Fruit fly (Drosophila melanogaster): ENCODE measurements around the gene CG13829.

The CG13829 gene

DNA sequence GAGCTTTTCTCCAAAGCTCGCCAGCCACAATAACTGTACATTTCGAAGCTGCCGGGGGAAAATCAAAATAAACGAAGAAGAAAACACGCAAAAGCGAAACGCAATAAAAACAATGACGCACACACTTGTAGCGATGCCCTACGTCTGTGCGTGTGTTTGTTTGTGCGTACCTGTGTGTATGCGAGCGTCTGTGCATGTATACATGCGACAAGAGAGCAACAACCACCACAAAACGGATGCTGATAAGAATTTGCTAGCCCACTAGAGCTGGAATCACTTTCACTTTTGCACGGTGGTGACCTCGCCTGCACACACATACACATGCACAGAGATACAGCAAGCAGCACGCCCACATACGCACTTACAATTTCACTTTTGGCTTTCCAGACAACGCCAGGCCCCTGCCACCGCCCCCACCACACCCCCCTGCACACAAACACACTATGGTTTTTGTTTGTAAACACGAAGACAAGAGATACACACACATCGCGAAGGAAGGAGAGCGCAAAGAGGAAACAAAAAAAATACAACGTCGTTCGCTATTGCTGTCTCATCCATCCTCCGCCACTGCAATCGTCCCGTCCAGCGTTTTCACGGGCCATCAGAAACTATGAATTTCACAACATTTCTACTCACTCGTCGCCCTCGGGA, 4.1 kb downstream of the CG13829 start:
- TF ChIP-seq CTCF (optimal IDR thresholded peaks at IDR 0.05), result no peak
- no peak for TF ChIP-seq CG8478 (optimal IDR thresholded peaks at IDR 0.05)

DNA sequence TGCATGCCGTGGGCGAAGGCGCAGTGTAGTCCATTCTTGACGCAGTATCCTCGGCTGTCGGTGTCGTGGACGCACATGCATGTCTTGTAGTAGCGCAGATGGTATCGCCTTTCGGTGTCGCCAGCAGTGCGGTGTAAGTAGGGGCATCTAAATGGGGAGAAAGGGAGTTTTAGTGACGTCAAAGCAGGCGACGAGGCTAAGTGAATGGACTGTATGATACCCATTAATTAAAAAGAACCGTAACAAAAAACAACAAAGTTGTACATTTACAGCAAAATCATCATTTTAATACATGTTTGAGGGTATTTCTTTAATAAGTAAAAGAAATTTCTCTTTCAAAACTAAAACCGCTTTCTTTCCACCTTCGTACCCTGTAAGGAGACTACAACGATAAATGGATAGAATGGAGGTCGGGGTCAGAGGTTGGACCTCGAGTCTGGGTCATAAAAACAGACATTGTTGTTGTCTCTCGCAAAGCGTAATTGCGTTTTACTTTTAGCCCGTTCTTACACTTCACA, 4.7 kb downstream of the CG13829 start:
- TF ChIP-seq CTCF (optimal IDR thresholded peaks at IDR 0.05), result no peak
- no peak for TF ChIP-seq CG8478 (optimal IDR thresholded peaks at IDR 0.05)

DNA sequence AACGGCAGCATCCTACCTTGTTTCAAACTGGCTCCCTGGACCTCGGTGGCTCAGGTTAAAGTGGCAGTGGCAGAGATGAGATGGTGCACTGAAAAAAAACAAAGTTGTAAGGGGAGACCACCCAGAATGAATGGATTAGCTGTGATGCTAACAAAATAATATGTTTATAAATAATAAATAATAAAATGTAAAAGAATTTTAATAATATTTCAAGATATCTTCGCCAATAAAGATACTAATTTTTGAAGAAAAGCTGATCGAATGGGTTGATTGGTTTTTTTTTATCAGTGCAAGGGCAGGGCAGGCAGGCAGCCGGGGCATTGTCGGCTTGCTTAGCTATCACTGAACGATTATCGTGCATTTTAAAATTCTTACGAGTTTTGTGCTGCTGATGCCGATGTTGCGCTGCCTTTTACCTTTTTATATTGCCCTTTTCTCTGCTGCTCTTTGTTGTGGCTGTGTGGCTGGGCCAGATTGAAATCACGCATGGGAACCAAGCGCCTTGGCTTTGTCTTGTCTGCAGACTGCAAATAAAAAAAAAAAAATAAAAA, 12.0 kb downstream of the CG13829 start:
- TF ChIP-seq CG8478 (optimal IDR thresholded peaks at IDR 0.05), result no peak
- TF ChIP-seq CTCF (optimal IDR thresholded peaks at IDR 0.05), result no peak

DNA sequence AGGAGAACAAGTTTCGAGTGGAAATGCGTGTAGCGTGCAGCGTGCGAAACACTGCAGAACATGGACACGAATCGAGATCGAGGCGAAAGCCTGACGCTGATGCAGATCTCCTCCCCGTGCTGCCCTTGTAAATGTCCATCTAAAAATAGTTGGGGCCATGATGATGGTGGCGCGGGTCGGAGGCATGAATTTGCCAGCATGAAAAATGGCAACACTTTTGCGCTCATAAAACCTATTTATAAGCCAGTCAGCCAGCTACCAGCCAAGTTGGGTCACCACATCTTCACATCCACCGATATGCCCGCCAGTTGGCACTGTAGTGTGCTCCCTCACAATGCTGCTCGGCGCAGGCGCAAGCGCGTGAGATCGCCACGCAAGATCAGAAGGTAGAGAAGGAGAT, 12.7 kb downstream of the CG13829 start:
- TF ChIP-seq CG8478 (optimal IDR thresholded peaks at IDR 0.05), result no peak
- no peak for TF ChIP-seq CTCF (optimal IDR thresholded peaks at IDR 0.05)

DNA sequence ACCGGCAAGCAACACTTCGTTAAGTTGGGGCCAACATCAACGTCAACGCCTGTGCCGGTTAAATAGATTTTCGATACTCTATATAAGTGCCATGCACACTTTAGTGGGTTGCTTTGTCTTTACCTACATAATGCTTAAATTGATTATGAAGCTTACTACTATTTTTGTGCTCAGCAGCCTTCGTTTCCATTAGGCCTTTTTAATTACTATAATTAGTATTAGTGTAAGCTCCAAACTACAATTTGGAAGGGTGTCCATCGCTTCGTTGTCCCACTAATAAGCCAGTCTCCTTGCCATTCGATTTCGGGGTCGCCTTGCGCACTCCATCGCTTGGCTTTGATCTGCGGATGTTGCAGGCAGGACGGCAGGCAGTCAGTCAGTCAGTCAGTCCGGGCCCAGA, 13.5 kb downstream of the CG13829 start:
- TF ChIP-seq CTCF (optimal IDR thresholded peaks at IDR 0.05) (no peak), CG8478 (optimal IDR thresholded peaks at IDR 0.05) (no peak)

DNA sequence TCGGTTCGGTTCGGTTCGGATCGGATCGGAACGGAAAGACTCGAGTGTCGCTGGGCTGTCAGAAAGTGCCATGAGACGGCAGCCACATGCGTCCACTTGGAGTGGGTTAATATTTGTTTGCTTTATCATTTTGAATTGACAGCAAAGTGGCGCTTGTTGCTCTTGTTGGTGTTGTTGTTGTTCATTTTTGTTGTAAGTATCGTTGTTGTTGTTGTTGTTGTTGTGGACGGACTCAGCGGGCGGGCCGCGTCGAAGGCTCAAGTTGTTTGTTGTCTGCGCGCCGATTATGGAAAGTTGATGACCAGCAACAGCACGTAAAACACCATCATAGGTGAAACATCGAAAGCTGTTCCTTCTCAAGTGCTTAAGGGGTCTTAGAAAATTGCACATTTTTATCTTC, 14.1 kb downstream of the CG13829 start:
- TF ChIP-seq CG8478 (optimal IDR thresholded peaks at IDR 0.05), result no peak
- TF ChIP-seq CTCF (optimal IDR thresholded peaks at IDR 0.05), result no peak

DNA sequence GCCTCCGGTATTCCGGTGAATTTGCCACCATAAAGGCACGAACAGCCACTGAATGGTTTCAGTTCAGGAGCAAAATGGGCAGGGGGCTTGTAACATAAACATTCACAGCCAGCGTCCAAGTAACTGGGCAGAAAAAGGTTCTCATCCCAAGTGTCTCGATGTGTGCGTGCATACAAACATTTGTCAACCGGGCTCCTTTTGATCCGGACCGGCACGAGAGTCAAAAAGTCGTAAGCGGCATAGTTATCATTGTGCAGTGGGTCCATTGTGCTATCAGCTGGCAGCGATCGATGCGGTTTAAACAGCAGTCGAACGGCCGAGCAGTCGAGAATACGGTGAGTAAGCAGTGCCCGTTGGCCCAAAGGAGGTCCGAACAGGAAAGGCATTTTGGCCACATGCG, 15.5 kb downstream of the CG13829 start:
- TF ChIP-seq CG8478 (optimal IDR thresholded peaks at IDR 0.05) (no peak), CTCF (optimal IDR thresholded peaks at IDR 0.05) (no peak)

DNA sequence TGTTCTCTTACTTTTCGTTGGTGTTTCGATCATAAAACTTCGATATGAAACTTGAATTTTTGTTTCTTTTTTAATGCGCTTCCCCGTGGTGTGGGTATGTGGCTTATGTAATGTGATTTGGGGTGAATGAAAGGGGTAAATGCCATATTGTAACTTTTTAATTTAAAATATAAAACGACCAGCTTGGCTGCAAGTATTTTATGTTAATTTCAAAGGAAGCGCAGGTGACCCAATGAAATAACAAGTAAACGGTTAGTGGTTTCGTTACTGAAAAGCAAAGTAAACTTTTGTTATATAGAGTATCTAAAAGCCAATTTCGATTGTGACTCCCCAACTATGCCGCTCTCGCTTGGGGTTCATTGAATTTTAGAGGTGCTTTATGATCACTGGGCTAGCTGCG, 16.5 kb downstream of the CG13829 start:
- TF ChIP-seq CTCF (optimal IDR thresholded peaks at IDR 0.05) (no peak), CG8478 (optimal IDR thresholded peaks at IDR 0.05) (no peak)

DNA sequence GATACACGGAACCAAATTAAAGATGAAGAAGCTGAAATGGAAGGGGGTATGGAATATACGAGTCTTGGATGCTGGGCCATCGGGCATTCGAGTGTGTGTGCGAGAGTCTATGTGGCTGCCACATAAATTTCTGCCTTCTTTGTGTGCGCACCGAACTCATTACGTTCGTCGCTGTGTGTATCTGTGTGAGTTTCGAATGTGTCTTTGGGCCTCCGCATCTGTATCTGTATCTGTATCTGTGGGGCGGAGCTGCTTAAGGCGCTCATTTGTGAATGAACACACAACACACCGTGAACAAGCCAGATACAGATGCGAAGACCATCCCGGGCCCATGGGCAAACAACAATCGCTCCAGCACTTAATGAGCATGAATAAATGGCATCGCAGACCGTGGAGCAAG, 17.7 kb downstream of the CG13829 start:
- TF ChIP-seq CG8478 (optimal IDR thresholded peaks at IDR 0.05) (no peak), CTCF (optimal IDR thresholded peaks at IDR 0.05) (no peak)

DNA sequence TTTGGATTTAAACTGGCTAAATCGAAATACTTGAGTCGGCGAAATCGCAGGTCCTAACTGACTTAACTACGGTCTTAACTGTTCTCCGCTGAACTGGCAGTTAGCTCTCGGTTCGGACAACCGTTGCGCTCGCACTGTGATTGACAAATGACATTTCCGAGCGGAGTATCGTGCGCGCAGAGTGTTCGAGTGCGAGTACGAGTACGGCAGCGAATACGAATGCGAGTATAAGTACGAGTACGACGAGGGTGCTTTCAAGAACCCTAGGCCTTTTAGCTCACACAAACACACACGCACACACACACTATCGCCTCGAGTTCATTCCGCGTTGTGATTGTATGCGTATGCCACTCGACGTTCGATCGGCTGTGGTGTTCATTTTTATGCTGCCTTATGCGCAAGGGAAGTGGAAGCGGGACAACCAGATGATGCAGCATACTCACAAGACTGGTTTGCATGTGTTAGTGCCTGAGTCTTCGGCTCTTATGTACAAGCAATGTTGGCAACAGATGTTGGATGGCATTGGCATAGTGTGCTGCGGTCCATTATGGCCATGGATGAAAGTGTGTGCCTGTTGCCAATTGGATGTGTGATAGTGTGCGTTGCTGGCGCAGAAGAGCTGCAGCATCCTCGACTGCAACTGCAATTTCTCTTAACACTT, 19.3 kb downstream of the CG13829 start, which contains the start of gene hh:
Gene hh (minus strand): TSS at position 229 of the 661 bp plus-strand sequence.
- TF ChIP-seq CTCF (optimal IDR thresholded peaks at IDR 0.05) (no peak), CG8478 (optimal IDR thresholded peaks at IDR 0.05) (no peak)

DNA sequence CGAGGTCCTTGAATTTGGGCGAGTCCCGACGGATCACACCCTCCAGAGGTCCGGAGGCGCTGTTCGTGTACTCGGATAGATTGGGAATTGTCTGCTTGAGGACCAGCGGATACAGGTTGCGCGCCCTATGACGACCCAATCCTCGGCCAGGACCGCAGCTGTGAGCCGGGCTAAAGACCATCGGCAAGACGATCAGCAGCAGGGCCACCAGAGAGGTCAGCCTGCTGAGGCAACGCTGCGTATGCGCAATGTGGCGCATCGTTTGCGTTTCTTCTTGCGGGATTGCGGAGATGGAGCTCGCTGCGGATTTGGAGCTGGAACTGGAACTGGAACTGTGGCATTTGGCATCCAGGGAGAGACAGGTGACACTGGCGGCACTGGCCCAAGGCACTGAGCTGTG, 20.0 kb downstream of the CG13829 start:
- TF ChIP-seq CG8478 (optimal IDR thresholded peaks at IDR 0.05) (no peak), CTCF (optimal IDR thresholded peaks at IDR 0.05) (no peak)

DNA sequence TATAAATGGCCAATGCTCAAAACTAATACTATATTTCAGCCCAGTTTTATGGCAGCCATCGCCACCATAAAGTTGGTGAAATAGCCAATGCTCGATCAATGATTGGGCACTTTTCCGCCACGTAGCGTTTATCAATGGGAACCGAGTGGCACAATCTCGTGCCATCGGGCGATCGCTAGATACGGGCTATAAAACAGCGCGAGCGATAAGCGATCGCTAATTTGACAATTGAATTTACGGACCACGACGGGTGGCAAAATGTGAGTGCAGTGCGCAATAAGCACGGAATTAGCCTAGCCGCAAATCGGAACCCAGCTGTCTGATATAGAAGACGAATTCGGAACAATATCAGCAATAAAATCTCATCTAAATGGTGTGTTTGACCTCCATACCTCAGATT, 20.9 kb downstream of the CG13829 start:
- TF ChIP-seq CTCF (optimal IDR thresholded peaks at IDR 0.05) (no peak), CG8478 (optimal IDR thresholded peaks at IDR 0.05) (no peak)

DNA sequence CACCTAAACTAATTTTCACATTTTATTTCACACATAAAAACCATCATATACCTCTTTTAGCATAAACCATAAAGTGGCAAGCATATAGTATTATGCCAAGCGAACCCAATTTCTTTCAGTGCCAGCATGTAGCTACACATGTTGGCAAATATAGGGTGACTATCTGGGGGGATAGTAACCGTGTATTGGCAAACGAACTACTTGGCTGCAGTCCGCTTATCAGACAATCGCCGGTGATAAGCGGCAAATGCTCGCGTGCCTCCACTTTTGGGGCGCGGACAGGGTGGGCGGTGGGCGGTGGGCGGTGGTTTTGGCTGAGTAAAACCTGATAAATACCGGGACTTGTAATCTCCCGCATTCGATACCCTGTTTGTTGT, 21.5 kb downstream of the CG13829 start:
- TF ChIP-seq CG8478 (optimal IDR thresholded peaks at IDR 0.05), result no peak
- TF ChIP-seq CTCF (optimal IDR thresholded peaks at IDR 0.05), result no peak

DNA sequence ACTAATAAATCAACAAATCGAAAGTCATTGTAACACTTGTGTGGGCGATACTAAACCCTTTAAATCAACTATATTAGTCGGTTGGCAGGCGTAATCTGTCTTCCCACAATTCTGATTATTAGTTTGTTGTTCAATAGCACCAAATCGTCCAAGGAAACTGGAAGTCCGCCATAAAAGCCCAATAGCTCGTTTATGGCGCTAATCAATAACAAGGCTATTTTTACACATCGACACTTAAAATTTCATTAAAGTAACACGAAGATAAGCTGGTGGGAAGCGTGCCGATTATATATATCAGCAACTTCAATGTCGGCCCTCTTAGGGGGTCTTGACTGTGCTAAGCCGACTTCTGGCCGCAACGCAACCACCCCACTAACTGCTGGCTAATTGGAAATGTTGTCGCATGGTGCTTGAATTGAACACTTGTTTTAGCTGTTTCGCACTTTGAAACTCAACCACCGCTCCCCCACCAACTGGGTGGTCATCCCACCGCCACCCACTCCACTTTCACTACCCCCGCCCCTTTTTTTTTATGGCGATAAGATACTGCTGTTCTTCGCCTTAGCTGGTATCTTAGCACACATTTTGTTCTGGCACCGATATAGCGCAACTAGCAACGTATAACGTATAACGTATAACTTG, 22.0 kb downstream of the CG13829 start:
- TF ChIP-seq CG8478 (optimal IDR thresholded peaks at IDR 0.05), result no peak
- TF ChIP-seq CTCF (optimal IDR thresholded peaks at IDR 0.05), result no peak

DNA sequence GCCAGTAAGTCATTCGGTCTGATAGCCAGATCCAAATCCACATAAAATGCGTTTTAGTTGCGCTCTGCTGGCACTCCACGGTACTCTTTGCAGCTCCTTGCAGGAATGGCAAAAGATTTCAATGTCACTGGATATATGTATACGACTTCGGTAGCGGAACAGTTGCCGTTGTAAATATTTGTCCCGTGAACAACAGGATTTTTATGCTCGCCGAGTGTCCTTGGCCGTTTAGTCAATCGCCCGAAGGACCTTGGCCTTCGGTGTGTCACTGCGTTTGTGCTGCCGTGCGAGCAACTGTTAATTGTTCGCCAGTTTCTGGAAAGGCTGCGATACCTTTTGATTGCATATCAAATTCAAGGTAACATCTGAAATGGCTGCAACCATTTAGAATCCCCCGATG, 22.7 kb downstream of the CG13829 start:
- TF ChIP-seq CTCF (optimal IDR thresholded peaks at IDR 0.05) (no peak), CG8478 (optimal IDR thresholded peaks at IDR 0.05) (no peak)

DNA sequence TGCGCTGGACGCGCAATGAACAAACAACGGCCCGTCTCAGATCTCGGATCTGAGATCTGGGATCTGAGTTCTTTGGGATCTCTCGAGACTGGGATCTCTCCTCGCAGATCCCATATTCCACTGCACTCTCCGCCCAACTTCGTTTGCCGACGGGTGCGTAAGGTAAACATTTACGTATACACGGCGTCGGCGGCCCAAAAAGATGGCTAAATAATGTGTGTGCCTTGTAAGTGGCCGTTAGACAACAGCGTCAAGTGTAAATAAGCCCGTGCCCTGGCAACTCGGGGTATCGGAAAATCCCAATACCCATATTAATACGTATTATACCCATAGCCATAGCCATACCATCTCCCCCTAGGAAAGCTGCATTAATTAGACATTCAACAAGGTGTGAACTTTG, 26.4 kb downstream of the CG13829 start:
- no peak for TF ChIP-seq CG8478 (optimal IDR thresholded peaks at IDR 0.05)
- TF ChIP-seq CTCF (optimal IDR thresholded peaks at IDR 0.05), result no peak
